Worm (Caenorhabditis elegans): Measurements from ENCODE around the gene B0252.1.

The B0252.1 gene

DNA sequence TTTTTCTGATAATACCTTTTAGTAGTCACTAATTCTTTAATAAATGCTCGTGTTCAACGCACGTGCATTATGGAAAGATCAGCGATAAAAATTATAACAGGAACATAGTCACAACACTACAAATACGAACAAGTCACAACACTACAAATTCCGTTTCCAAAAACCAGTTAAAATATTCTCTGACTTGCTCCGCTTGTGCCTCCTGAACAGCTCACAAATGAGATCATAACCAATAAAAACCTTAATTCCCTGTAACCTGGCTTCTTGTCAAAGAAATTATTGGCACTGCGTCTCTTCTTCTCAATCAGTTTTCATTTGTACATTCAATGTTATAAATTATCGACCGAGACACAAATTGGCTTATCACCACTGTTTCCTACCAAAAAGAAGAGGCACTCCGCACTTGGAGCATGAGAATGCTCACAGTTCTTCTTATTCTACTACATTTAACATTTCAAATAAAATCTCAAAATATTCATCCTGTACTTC lies at the start of gene B0252.1:
Gene B0252.1, plus strand, starts transcription at position 318 of the 489 bp plus-strand sequence.
- TF ChIP-seq klf-2 (GFP tag; conservative IDR thresholded peaks at IDR 0.05) (no peak), flt-1 (GFP tag; IDR thresholded peaks at IDR 0.05) (no peak), ref-1 (GFP tag; conservative IDR thresholded peaks at IDR 0.05) (no peak), T22C8.4 (GFP tag; IDR thresholded peaks at IDR 0.05) (no peak), med-1 (GFP tag; optimal IDR thresholded peaks at IDR 0.05; ENCODE audit: insufficient read depth) (no peak), ztf-23 (GFP tag; IDR thresholded peaks at IDR 0.05) (no peak), tab-1 (GFP tag; IDR thresholded peaks at IDR 0.05) (no peak), ztf-29 (GFP tag; IDR thresholded peaks at IDR 0.05) (no peak), cog-1 (tag; optimal IDR thresholded peaks at IDR 0.05) (no peak)

DNA sequence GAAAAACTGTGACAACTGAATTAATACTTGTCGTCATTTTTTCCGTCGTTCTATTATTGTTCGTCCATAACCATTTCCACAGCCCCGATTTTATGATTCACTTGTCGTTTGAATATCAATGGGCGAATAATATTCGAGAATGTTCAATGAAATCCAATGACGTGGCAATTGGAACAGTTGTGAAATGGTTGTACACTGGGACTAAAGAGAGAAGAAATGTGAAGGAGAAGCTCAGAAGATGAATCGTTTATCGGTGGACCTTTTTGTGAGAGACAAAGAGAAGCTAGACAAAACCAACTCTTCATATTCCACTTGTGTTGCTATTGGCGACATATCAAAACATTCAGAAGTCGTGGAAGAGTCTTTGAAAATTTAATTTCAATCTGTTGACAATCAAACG lies 48.7 kb upstream of the B0252.1 start, which contains the start of gene clhm-1:
Gene clhm-1, minus strand, starts transcription at position 207 of the 400 bp plus-strand sequence.
- TF ChIP-seq med-1 (GFP tag; optimal IDR thresholded peaks at IDR 0.05; ENCODE audit: insufficient read depth), result no peak
- no peak for TF ChIP-seq klf-2 (GFP tag; conservative IDR thresholded peaks at IDR 0.05)
- no peak for TF ChIP-seq tab-1 (GFP tag; IDR thresholded peaks at IDR 0.05)
- TF ChIP-seq ztf-29 (GFP tag; IDR thresholded peaks at IDR 0.05), result no peak
- no peak for TF ChIP-seq cog-1 (tag; optimal IDR thresholded peaks at IDR 0.05)
- no peak for TF ChIP-seq flt-1 (GFP tag; IDR thresholded peaks at IDR 0.05)
- TF ChIP-seq ref-1 (GFP tag; conservative IDR thresholded peaks at IDR 0.05), result no peak
- no peak for TF ChIP-seq T22C8.4 (GFP tag; IDR thresholded peaks at IDR 0.05)
- TF ChIP-seq ztf-23 (GFP tag; IDR thresholded peaks at IDR 0.05), result no peak

ce11 chrII:6872493-6872892 lies 47.0 kb upstream of the B0252.1 start, which contains the start of gene C44B7.5:
C44B7.5 (minus strand) TSS chrII:6872593.
- TF ChIP-seq klf-2 (GFP tag; conservative IDR thresholded peaks at IDR 0.05), result no peak
- no peak for TF ChIP-seq ztf-29 (GFP tag; IDR thresholded peaks at IDR 0.05)
- TF ChIP-seq flt-1 (GFP tag; IDR thresholded peaks at IDR 0.05), result no peak
- no peak for TF ChIP-seq ref-1 (GFP tag; conservative IDR thresholded peaks at IDR 0.05)
- no peak for TF ChIP-seq cog-1 (tag; optimal IDR thresholded peaks at IDR 0.05)
- TF ChIP-seq ztf-23 (GFP tag; IDR thresholded peaks at IDR 0.05), result no peak
- TF ChIP-seq med-1 (GFP tag; optimal IDR thresholded peaks at IDR 0.05; ENCODE audit: insufficient read depth), result no peak
- no peak for TF ChIP-seq T22C8.4 (GFP tag; IDR thresholded peaks at IDR 0.05)
- TF ChIP-seq tab-1 (GFP tag; IDR thresholded peaks at IDR 0.05), result no peak

DNA sequence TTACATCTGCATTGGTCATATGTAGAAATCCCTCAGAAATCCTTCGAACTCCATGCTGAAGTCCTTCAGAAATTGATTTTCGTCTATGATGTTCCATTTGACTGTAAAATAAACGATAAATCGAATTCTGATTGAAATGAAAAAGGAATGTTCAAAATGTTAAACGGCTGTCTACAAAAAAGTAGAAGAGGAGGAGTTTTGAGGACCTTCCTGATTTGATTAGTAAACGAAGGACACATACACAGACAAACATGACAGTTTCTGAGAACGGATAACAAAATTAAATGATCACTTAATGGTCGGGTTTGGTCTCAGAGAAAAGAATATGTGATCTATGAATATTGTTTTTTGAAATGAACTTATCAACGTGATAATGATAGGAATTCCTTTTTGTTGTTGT lies 42.5 kb upstream of the B0252.1 start, which contains the start of gene slc-36.5:
Gene slc-36.5, minus strand, starts transcription at position 101 of the 400 bp plus-strand sequence.
- no peak for TF ChIP-seq klf-2 (GFP tag; conservative IDR thresholded peaks at IDR 0.05)
- TF ChIP-seq ztf-29 (GFP tag; IDR thresholded peaks at IDR 0.05), result no peak
- no peak for TF ChIP-seq med-1 (GFP tag; optimal IDR thresholded peaks at IDR 0.05; ENCODE audit: insufficient read depth)
- TF ChIP-seq T22C8.4 (GFP tag; IDR thresholded peaks at IDR 0.05), result no peak
- no peak for TF ChIP-seq flt-1 (GFP tag; IDR thresholded peaks at IDR 0.05)
- TF ChIP-seq tab-1 (GFP tag; IDR thresholded peaks at IDR 0.05), result no peak
- TF ChIP-seq ref-1 (GFP tag; conservative IDR thresholded peaks at IDR 0.05), result no peak
- TF ChIP-seq cog-1 (tag; optimal IDR thresholded peaks at IDR 0.05), result no peak
- no peak for TF ChIP-seq ztf-23 (GFP tag; IDR thresholded peaks at IDR 0.05)

- TF ChIP-seq cog-1 (tag; optimal IDR thresholded peaks at IDR 0.05), result no peak
- no peak for TF ChIP-seq klf-2 (GFP tag; conservative IDR thresholded peaks at IDR 0.05)
- TF ChIP-seq ref-1 (GFP tag; conservative IDR thresholded peaks at IDR 0.05), result no peak
Measured at ce11 chrII:6877881-6878280, 41.6 kb upstream of the B0252.1 start.

DNA sequence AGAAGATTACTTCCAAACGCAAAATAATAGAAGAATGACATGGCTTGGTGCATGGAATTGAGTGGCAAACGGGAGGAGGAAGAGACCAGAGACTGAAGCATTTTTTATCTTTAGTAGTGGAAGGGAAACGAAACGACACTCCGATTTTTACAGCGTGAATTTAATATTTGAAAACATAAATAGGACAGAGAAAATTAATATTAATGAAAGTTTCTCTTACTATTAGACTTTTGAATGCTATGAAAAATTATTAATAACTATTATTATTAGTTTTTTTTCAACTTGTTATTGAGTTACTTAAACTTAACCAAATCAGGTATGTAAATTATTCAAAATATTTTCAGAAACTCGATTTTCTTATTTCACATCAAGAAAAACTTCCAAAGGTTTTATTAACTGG lies 39.4 kb upstream of the B0252.1 start, which contains the start of gene C44B7.7:
Gene C44B7.7, minus strand, starts transcription at position 101 of the 400 bp plus-strand sequence.
- TF ChIP-seq flt-1 (GFP tag; IDR thresholded peaks at IDR 0.05) (no peak), med-1 (GFP tag; optimal IDR thresholded peaks at IDR 0.05; ENCODE audit: insufficient read depth) (no peak), klf-2 (GFP tag; conservative IDR thresholded peaks at IDR 0.05) (no peak), T22C8.4 (GFP tag; IDR thresholded peaks at IDR 0.05) (no peak), ztf-29 (GFP tag; IDR thresholded peaks at IDR 0.05) (no peak), ref-1 (GFP tag; conservative IDR thresholded peaks at IDR 0.05) (no peak), cog-1 (tag; optimal IDR thresholded peaks at IDR 0.05) (no peak), ztf-23 (GFP tag; IDR thresholded peaks at IDR 0.05) (no peak), tab-1 (GFP tag; IDR thresholded peaks at IDR 0.05) (no peak)

ce11 chrII:6882335-6882734 lies 37.1 kb upstream of the B0252.1 start:
- TF ChIP-seq ztf-23 (GFP tag; IDR thresholded peaks at IDR 0.05) (no peak), cog-1 (tag; optimal IDR thresholded peaks at IDR 0.05) (no peak), T22C8.4 (GFP tag; IDR thresholded peaks at IDR 0.05) (no peak), ztf-29 (GFP tag; IDR thresholded peaks at IDR 0.05) (no peak), klf-2 (GFP tag; conservative IDR thresholded peaks at IDR 0.05) (no peak), med-1 (GFP tag; optimal IDR thresholded peaks at IDR 0.05; ENCODE audit: insufficient read depth) (no peak), ref-1 (GFP tag; conservative IDR thresholded peaks at IDR 0.05) (no peak), flt-1 (GFP tag; IDR thresholded peaks at IDR 0.05) (no peak), tab-1 (GFP tag; IDR thresholded peaks at IDR 0.05) (no peak)

ce11 chrII:6883716-6884115 lies 35.8 kb upstream of the B0252.1 start, which contains the start of gene pmp-1:
pmp-1 (minus strand) TSS chrII:6883754.
- no peak for TF ChIP-seq cog-1 (tag; optimal IDR thresholded peaks at IDR 0.05)

DNA sequence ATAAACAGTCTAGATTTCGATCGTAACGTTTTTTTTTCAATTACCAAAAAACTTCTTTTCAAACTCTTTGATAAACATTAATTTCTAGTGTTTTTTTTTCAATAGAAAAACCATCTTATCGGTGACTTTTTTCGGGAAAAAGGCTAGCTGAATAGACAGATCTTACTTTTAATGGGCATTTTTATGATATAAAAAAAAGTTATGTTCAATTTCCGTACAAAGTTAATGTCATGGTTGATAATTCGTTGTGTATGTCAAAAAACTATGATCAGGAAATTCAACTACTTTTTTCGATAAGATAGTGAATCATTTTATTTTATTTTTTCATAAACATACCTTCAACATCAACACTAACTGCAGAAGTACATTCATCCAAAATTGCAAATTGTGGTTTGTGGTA lies 34.9 kb upstream of the B0252.1 start:
- no peak for TF ChIP-seq klf-2 (GFP tag; conservative IDR thresholded peaks at IDR 0.05)
- no peak for TF ChIP-seq ref-1 (GFP tag; conservative IDR thresholded peaks at IDR 0.05)
- TF ChIP-seq med-1 (GFP tag; optimal IDR thresholded peaks at IDR 0.05; ENCODE audit: insufficient read depth), result no peak
- TF ChIP-seq flt-1 (GFP tag; IDR thresholded peaks at IDR 0.05), result no peak
- no peak for TF ChIP-seq cog-1 (tag; optimal IDR thresholded peaks at IDR 0.05)
- TF ChIP-seq ztf-23 (GFP tag; IDR thresholded peaks at IDR 0.05), result no peak
- no peak for TF ChIP-seq T22C8.4 (GFP tag; IDR thresholded peaks at IDR 0.05)
- no peak for TF ChIP-seq ztf-29 (GFP tag; IDR thresholded peaks at IDR 0.05)
- no peak for TF ChIP-seq tab-1 (GFP tag; IDR thresholded peaks at IDR 0.05)
